Worm (Caenorhabditis elegans) whole organism, L4 larva: ENCODE results near the gene tab-1.

Experiments
- F10B5.3 ChIP-seq: sonication (generic microtip); optimal IDR thresholded peaks from 2 replicates; lab custom pipeline; 2016; ENCODE audit warnings: mild to moderate bottlenecking, missing genetic modification characterization, missing compliant biosample characterization
- F26F4.8 ChIP-seq: fragments of 200-800 bp; sonication (Bioruptor generic); conservative IDR thresholded peaks from 2 replicates; pipeline ENCODE4 v1.3.6; 2022; ENCODE audit warnings: missing genetic modification characterization, missing compliant biosample characterization
- F37D6.2 ChIP-seq: sonication (generic microtip); optimal IDR thresholded peaks from 2 replicates; lab custom pipeline; 2016; ENCODE audit warnings: mild to moderate bottlenecking, missing genetic modification characterization, missing compliant biosample characterization
- F49E8.2 ChIP-seq: sonication (generic microtip); optimal IDR thresholded peaks from 2 replicates; lab custom pipeline; 2016; ENCODE audit warnings: missing compliant biosample characterization, mild to moderate bottlenecking, missing genetic modification characterization, borderline replicate concordance
- T20F7.1 ChIP-seq: fragments of 200-800 bp; sonication (Bioruptor generic); optimal IDR thresholded peaks from 2 replicates; lab custom pipeline; 2018; ENCODE audit warnings: mild to moderate bottlenecking, missing genetic modification characterization, missing compliant biosample characterization
- Y5F2A.4 ChIP-seq: fragments of 200-800 bp; sonication (Bioruptor generic); optimal IDR thresholded peaks from 2 replicates; lab custom pipeline; 2018; ENCODE audit warnings: mild to moderate bottlenecking, missing genetic modification characterization, missing compliant biosample characterization
- aha-1 ChIP-seq: fragments of 150-350 bp; peaks from one replicate; lab custom pipeline; 2014; ENCODE audit warnings: missing biosample characterization, missing genetic modification characterization
- attf-4 ChIP-seq: sonication (generic microtip); optimal IDR thresholded peaks from 3 replicates; lab custom pipeline; 2017; ENCODE audit warnings: missing biosample characterization, missing genetic modification characterization
- ceh-28 ChIP-seq: fragments of 150-350 bp; optimal IDR thresholded peaks from 2 replicates; lab custom pipeline; 2014; ENCODE audit warnings: missing biosample characterization, missing genetic modification reagents, missing genetic modification characterization
- ceh-44 ChIP-seq: fragments of 200-800 bp; sonication (Bioruptor generic); IDR thresholded peaks from 2 replicates; pipeline ENCODE4 v1.3.6; 2022; ENCODE audit warnings: missing genetic modification reagents, missing genetic modification characterization, missing compliant biosample characterization
- cey-2 ChIP-seq: sonication (generic microtip); optimal IDR thresholded peaks from 3 replicates; lab custom pipeline; 2017; ENCODE audit warnings: missing genetic modification characterization, mild to moderate bottlenecking, missing compliant biosample characterization, antibody characterized with exemption, borderline replicate concordance; ENCODE audit not compliant: insufficient read depth
- ctbp-1 ChIP-seq: fragments of 200-800 bp; sonication (Bioruptor generic); IDR thresholded peaks from 2 replicates; pipeline ENCODE4 v1.3.6; 2022; ENCODE audit warnings: missing genetic modification reagents, missing genetic modification characterization, missing compliant biosample characterization
- daf-12 ChIP-seq: fragments of 150-350 bp; optimal IDR thresholded peaks from 2 replicates; lab custom pipeline; 2014; ENCODE audit warnings: missing biosample characterization, missing genetic modification reagents, missing genetic modification characterization
- daf-16 ChIP-seq, 3 experiments: sonication (generic microtip); optimal IDR thresholded peaks; 2 replicates each; lab custom pipeline; 2016 to 2017; ENCODE audit warnings: missing genetic modification characterization in 3 of 3, missing genetic modification reagents in 3 of 3, mild to moderate bottlenecking in 2 of 3, missing compliant biosample characterization in 2 of 3, missing biosample characterization in 1 of 3, moderate library complexity in 1 of 3
- daf-19 ChIP-seq: fragments of 200-800 bp; sonication (Bioruptor generic); conservative IDR thresholded peaks from 2 replicates; pipeline ENCODE4 v1.3.6; 2022; ENCODE audit warnings: missing genetic modification characterization, missing compliant biosample characterization
- daf-8 ChIP-seq: fragments of 200-800 bp; sonication (Bioruptor generic); IDR thresholded peaks from 2 replicates; pipeline ENCODE4 v1.3.6; 2022; ENCODE audit warnings: missing genetic modification characterization, missing compliant biosample characterization
- dmd-6 ChIP-seq: fragments of 200-800 bp; sonication (Bioruptor generic); IDR thresholded peaks from 2 replicates; pipeline ENCODE4 v1.3.6; 2022; ENCODE audit warnings: missing genetic modification reagents, missing genetic modification characterization, missing compliant biosample characterization
- dpl-1 ChIP-seq: fragments of 150-350 bp; optimal IDR thresholded peaks from 2 replicates; lab custom pipeline; 2014; ENCODE audit warnings: missing biosample characterization, missing genetic modification reagents, missing genetic modification characterization
- dve-1 ChIP-seq: sonication (generic microtip); optimal IDR thresholded peaks from 2 replicates; lab custom pipeline; 2017; ENCODE audit warnings: antibody characterized with exemption, mild to moderate bottlenecking, missing genetic modification characterization, missing compliant biosample characterization; ENCODE audit not compliant: insufficient read depth
- egl-27 ChIP-seq: sonication (generic microtip); optimal IDR thresholded peaks from 3 replicates; lab custom pipeline; 2017; ENCODE audit warnings: missing biosample characterization, missing genetic modification reagents, missing genetic modification characterization
- fos-1 ChIP-seq: fragments of 150-350 bp; optimal IDR thresholded peaks from 2 replicates; lab custom pipeline; 2014; ENCODE audit warnings: missing biosample characterization, missing genetic modification characterization
- hlh-11 ChIP-seq: fragments of 200-800 bp; sonication (Bioruptor generic); optimal IDR thresholded peaks from 2 replicates; lab custom pipeline; 2018; ENCODE audit warnings: mild to moderate bottlenecking, missing genetic modification characterization, missing compliant biosample characterization
- hlh-30 ChIP-seq: sonication (generic microtip); optimal IDR thresholded peaks from 2 replicates; lab custom pipeline; 2017; ENCODE audit warnings: antibody characterized with exemption, mild to moderate bottlenecking, missing genetic modification characterization, missing compliant biosample characterization; ENCODE audit not compliant: insufficient read depth
- lin-1 ChIP-seq: fragments of 200-800 bp; sonication (Bioruptor generic); IDR thresholded peaks from 2 replicates; pipeline ENCODE4 v1.3.6; 2022; ENCODE audit warnings: missing genetic modification reagents, missing genetic modification characterization, missing compliant biosample characterization
- lin-13 ChIP-seq: fragments of 150-350 bp; optimal IDR thresholded peaks from 2 replicates; lab custom pipeline; 2014; ENCODE audit warnings: missing biosample characterization, missing genetic modification reagents, missing genetic modification characterization
- lin-29 ChIP-seq: fragments of 200-800 bp; sonication (Bioruptor generic); IDR thresholded peaks from 2 replicates; pipeline ENCODE4 v1.3.6; 2022; ENCODE audit warnings: missing genetic modification reagents, missing genetic modification characterization, missing compliant biosample characterization
- lin-39 ChIP-seq: fragments of 150-350 bp; optimal IDR thresholded peaks from 2 replicates; lab custom pipeline; 2014; ENCODE audit warnings: missing biosample characterization, missing genetic modification reagents, missing genetic modification characterization
- madf-5 ChIP-seq, 2 experiments: fragments of 200-800 bp; sonication (Bioruptor generic); IDR thresholded peaks; 2 replicates each; pipeline ENCODE4 v1.3.6; 2022; ENCODE audit warnings: missing compliant biosample characterization in 2 of 2, missing genetic modification characterization in 2 of 2
- mes-2 ChIP-seq: sonication (generic microtip); optimal IDR thresholded peaks from 2 replicates; lab custom pipeline; 2016; ENCODE audit warnings: missing genotype, mild to moderate bottlenecking, missing genetic modification characterization, missing compliant biosample characterization; ENCODE audit not compliant: poor library complexity, severe bottlenecking
- mxl-2 ChIP-seq: fragments of 200-800 bp; sonication (Bioruptor generic); conservative IDR thresholded peaks from 2 replicates; pipeline ENCODE4 v1.3.6; 2022; ENCODE audit warnings: missing genetic modification reagents, missing genetic modification characterization, missing compliant biosample characterization
- nhr-10 ChIP-seq: fragments of 150-350 bp; optimal IDR thresholded peaks from 2 replicates; lab custom pipeline; 2014; ENCODE audit warnings: missing biosample characterization, missing genetic modification characterization
- nhr-11 ChIP-seq: fragments of 150-350 bp; optimal IDR thresholded peaks from 2 replicates; lab custom pipeline; 2014; ENCODE audit warnings: missing biosample characterization, missing genetic modification characterization
- nhr-111 ChIP-seq: fragments of 200-800 bp; sonication (Bioruptor generic); optimal IDR thresholded peaks from 2 replicates; lab custom pipeline; 2018; ENCODE audit warnings: mild to moderate bottlenecking, missing genetic modification characterization, missing compliant biosample characterization
- nhr-237 ChIP-seq: sonication (generic microtip); optimal IDR thresholded peaks from 2 replicates; lab custom pipeline; 2017; ENCODE audit warnings: missing biosample characterization, missing genetic modification characterization
- nhr-25 ChIP-seq: sonication (generic microtip); optimal IDR thresholded peaks from 2 replicates; lab custom pipeline; 2017; ENCODE audit warnings: missing genetic modification characterization, mild to moderate bottlenecking, missing compliant biosample characterization, antibody characterized with exemption, moderate library complexity, borderline replicate concordance; ENCODE audit not compliant: insufficient read depth
- nhr-48 ChIP-seq: sonication (generic microtip); optimal IDR thresholded peaks from 2 replicates; lab custom pipeline; 2016; ENCODE audit warnings: mild to moderate bottlenecking, missing genetic modification characterization, missing compliant biosample characterization
- nhr-6 ChIP-seq: fragments of 150-350 bp; optimal IDR thresholded peaks from 2 replicates; lab custom pipeline; 2014; ENCODE audit warnings: missing biosample characterization, missing genetic modification characterization
- nhr-77 ChIP-seq: fragments of 150-350 bp; optimal IDR thresholded peaks from 2 replicates; lab custom pipeline; 2014; ENCODE audit warnings: missing biosample characterization, missing genetic modification characterization
- pha-4 ChIP-seq, 2 experiments: fragments of 150-350 bp in 1 of 2; fragments of 200-800 bp in 1 of 2; sonication (Bioruptor generic) in 1 of 2; IDR thresholded peaks in 1 of 2; optimal IDR thresholded peaks in 1 of 2; 2 replicates each; pipeline versions ENCODE4 v1.3.6 to Lab custom; 2014 to 2022; ENCODE audit warnings: missing genetic modification characterization in 2 of 2, missing genetic modification reagents in 2 of 2, missing biosample characterization in 1 of 2, missing compliant biosample characterization in 1 of 2
- php-3 ChIP-seq: fragments of 200-800 bp; sonication (Bioruptor generic); IDR thresholded peaks from 2 replicates; pipeline ENCODE4 v1.3.6; 2022; ENCODE audit warnings: missing genetic modification reagents, missing genetic modification characterization, missing compliant biosample characterization
- pqm-1 ChIP-seq: sonication (generic microtip); optimal IDR thresholded peaks from 2 replicates; lab custom pipeline; 2017; ENCODE audit warnings: missing biosample characterization, missing genetic modification characterization
- rbr-2 ChIP-seq: sonication (generic microtip); optimal IDR thresholded peaks from 2 replicates; lab custom pipeline; 2016; ENCODE audit warnings: missing genotype, missing genetic modification characterization, missing compliant biosample characterization
- saeg-2 ChIP-seq: fragments of 200-800 bp; sonication (Bioruptor generic); IDR thresholded peaks from 2 replicates; pipeline ENCODE4 v1.3.6; 2022; ENCODE audit warnings: missing genetic modification reagents, missing genetic modification characterization, missing compliant biosample characterization
- snpc-1.2 ChIP-seq: fragments of 200-800 bp; sonication (Bioruptor generic); IDR thresholded peaks from 2 replicates; pipeline ENCODE4 v1.3.6; 2022; ENCODE audit warnings: missing genetic modification reagents, missing genetic modification characterization, missing compliant biosample characterization
- spr-3 ChIP-seq: fragments of 200-800 bp; sonication (Bioruptor generic); optimal IDR thresholded peaks from 2 replicates; lab custom pipeline; 2018; ENCODE audit warnings: mild to moderate bottlenecking, missing genetic modification characterization, missing compliant biosample characterization
- tag-97 ChIP-seq: fragments of 200-800 bp; sonication (Bioruptor generic); IDR thresholded peaks from 2 replicates; pipeline ENCODE4 v1.3.6; 2022; ENCODE audit warnings: missing genetic modification characterization, missing compliant biosample characterization
- tra-1 ChIP-seq: fragments of 200-800 bp; sonication (Bioruptor generic); IDR thresholded peaks from 2 replicates; pipeline ENCODE4 v1.3.6; 2022; ENCODE audit warnings: missing genetic modification reagents, missing genetic modification characterization, missing compliant biosample characterization
- unc-62 ChIP-seq, 3 experiments: fragments of 150-350 bp in 1 of 3; sonication (generic microtip); optimal IDR thresholded peaks in 2 of 3; peaks in 1 of 3; 1 replicate in 1 of 3; 2 replicates in 2 of 3; lab custom pipeline; 2014 to 2017; ENCODE audit warnings: missing biosample characterization in 3 of 3, missing genetic modification characterization in 3 of 3, missing genetic modification reagents in 3 of 3, missing genotype in 1 of 3
- vab-7 ChIP-seq: fragments of 200-800 bp; sonication (Bioruptor generic); IDR thresholded peaks from 2 replicates; pipeline ENCODE4 v1.3.6; 2022; ENCODE audit warnings: missing genetic modification reagents, missing genetic modification characterization, missing compliant biosample characterization
- zip-2 ChIP-seq: fragments of 150-350 bp; optimal IDR thresholded peaks from 2 replicates; lab custom pipeline; 2014; ENCODE audit warnings: missing biosample characterization, missing genetic modification characterization

Gene tab-1

ce11 chrII:6821832-6822231, 18.7 kb downstream of the tab-1 start (continued):
- TF ChIP-seq zip-2 (tag; lab: Kevin White, UChicago) (no peak), pqm-1 (tag; lab: Kevin White, UChicago) (peak; percentile 82), spr-3 (GFP tag; lab: Kevin White, UChicago) (no peak), ceh-28 (tag; lab: Kevin White, UChicago) (no peak), dve-1 (peak; percentile 32), nhr-11 (tag; lab: Kevin White, UChicago) (no peak), tag-97 (GFP tag; lab: Robert Waterston, UW) (no peak), rbr-2 (tag; lab: Kevin White, UChicago) (no peak), nhr-111 (GFP tag; lab: Kevin White, UChicago) (no peak), dmd-6 (GFP tag; lab: Robert Waterston, UW) (peak; percentile 66), nhr-10 (no peak), aha-1 (tag; lab: Kevin White, UChicago) (no peak), F49E8.2 (tag; lab: Kevin White, UChicago) (no peak), tra-1 (GFP tag; lab: Robert Waterston, UW) (peak; percentile 86), madf-5 (GFP tag; IDR thresholded peaks at IDR 0.05; lab: Robert Waterston, UW) (no peak), ctbp-1 (no peak), mes-2 (tag; lab: Kevin White, UChicago) (no peak), F37D6.2 (tag; lab: Kevin White, UChicago) (no peak), egl-27 (no peak), daf-16 (GFP tag; optimal IDR thresholded peaks at IDR 0.05; lab: Kevin White, UChicago) (no peak), daf-16 (tag; optimal IDR thresholded peaks at IDR 0.05; lab: Kevin White, UChicago) (peak; percentile 61), nhr-25 (tag; lab: Kevin White, UChicago) (no peak), nhr-237 (no peak), daf-8 (GFP tag; lab: Robert Waterston, UW) (no peak), nhr-6 (tag; lab: Kevin White, UChicago) (no peak), lin-1 (GFP tag; lab: Robert Waterston, UW) (no peak), pha-4 (GFP tag; IDR thresholded peaks at IDR 0.05; lab: Robert Waterston, UW) (no peak), pha-4 (tag; optimal IDR thresholded peaks at IDR 0.05; lab: Kevin White, UChicago) (no peak), php-3 (GFP tag; lab: Robert Waterston, UW) (0 out of 2 replicates have a peak, but pooled peaks have one; percentile 21), F26F4.8 (GFP tag; lab: Robert Waterston, UW) (no peak), ceh-44 (GFP tag; lab: Robert Waterston, UW) (no peak), hlh-11 (tag; lab: Kevin White, UChicago) (peak; percentile 15), dpl-1 (GFP tag; lab: Kevin White, UChicago) (no peak), lin-39 (tag; lab: Kevin White, UChicago) (no peak), saeg-2 (GFP tag; lab: Robert Waterston, UW) (no peak), fos-1 (tag; lab: Kevin White, UChicago) (no peak), unc-62 (GFP tag; optimal IDR thresholded peaks at IDR 0.05 in 1 of 2; lab: Kevin White, UChicago) (peak in 1 of 2 experiments; percentile 28), unc-62 (tag; optimal IDR thresholded peaks at IDR 0.05; lab: Kevin White, UChicago) (no peak), attf-4 (tag; lab: Kevin White, UChicago) (no peak), mxl-2 (GFP tag; lab: Robert Waterston, UW) (no peak), hlh-30 (tag; lab: Kevin White, UChicago) (no peak), Y5F2A.4 (GFP tag; lab: Kevin White, UChicago) (no peak), cey-2 (no peak), daf-19 (GFP tag; lab: Robert Waterston, UW) (no peak), vab-7 (GFP tag; lab: Robert Waterston, UW) (no peak), T20F7.1 (GFP tag; lab: Kevin White, UChicago) (no peak), nhr-48 (tag; lab: Kevin White, UChicago) (no peak), F10B5.3 (no peak), lin-29 (GFP tag; lab: Robert Waterston, UW) (no peak), lin-13 (no peak), daf-12 (tag; lab: Kevin White, UChicago) (no peak), nhr-77 (peak; percentile 74), snpc-1.2 (GFP tag; lab: Robert Waterston, UW) (no peak)
